Worm (Caenorhabditis elegans) whole organism, early embryonic: ENCODE results near the gene let-716.

Source experiments
- B0310.2 ChIP-seq: sonication (generic microtip); optimal IDR thresholded peaks from 2 replicates; lab custom pipeline; 2016; ENCODE audit warnings: mild to moderate bottlenecking, missing genetic modification characterization, missing compliant biosample characterization
- aly-1 ChIP-seq: sonication (generic microtip); optimal IDR thresholded peaks from 2 replicates; lab custom pipeline; 2016; ENCODE audit warnings: missing genetic modification characterization, missing compliant biosample characterization
- ama-1 ChIP-seq: fragments of 150-350 bp; optimal IDR thresholded peaks from 2 replicates; lab custom pipeline; 2014
- ceh-13 ChIP-seq: fragments of 200-800 bp; sonication (Bioruptor generic); optimal IDR thresholded peaks from 2 replicates; lab custom pipeline; 2018; ENCODE audit warnings: mild to moderate bottlenecking, missing genetic modification characterization, missing compliant biosample characterization
- ceh-36 ChIP-seq: sonication (generic microtip); optimal IDR thresholded peaks from 2 replicates; lab custom pipeline; 2016; ENCODE audit warnings: missing genetic modification characterization, inconsistent platforms, missing compliant biosample characterization
- ets-7 ChIP-seq: sonication (generic microtip); optimal IDR thresholded peaks from 2 replicates; lab custom pipeline; 2016; ENCODE audit warnings: missing genotype, missing genetic modification characterization, missing compliant biosample characterization
- flt-1 ChIP-seq: fragments of 200-800 bp; sonication (Bioruptor generic); IDR thresholded peaks from 2 replicates; pipeline ENCODE4 v1.3.6; 2022; ENCODE audit warnings: missing genetic modification characterization, missing compliant biosample characterization
- hmg-4 ChIP-seq: fragments of 200-800 bp; sonication (Bioruptor generic); optimal IDR thresholded peaks from 2 replicates; lab custom pipeline; 2018; ENCODE audit warnings: mild to moderate bottlenecking, missing genetic modification characterization, missing compliant biosample characterization
- hnd-1 ChIP-seq: sonication (generic microtip); optimal IDR thresholded peaks from 2 replicates; lab custom pipeline; 2016; ENCODE audit warnings: missing genetic modification characterization, missing compliant biosample characterization
- scrt-1 ChIP-seq: fragments of 200-800 bp; sonication (Bioruptor generic); IDR thresholded peaks from 2 replicates; pipeline ENCODE4 v1.3.6; 2022; ENCODE audit warnings: missing genetic modification characterization, missing compliant biosample characterization
- sea-1 ChIP-seq: fragments of 200-800 bp; sonication (Bioruptor generic); conservative IDR thresholded peaks from 2 replicates; pipeline ENCODE4 v1.3.6; 2022; ENCODE audit warnings: missing genetic modification characterization, missing compliant biosample characterization
- tbx-11 ChIP-seq: fragments of 200-800 bp; sonication (Bioruptor generic); IDR thresholded peaks from 2 replicates; pipeline ENCODE4 v1.3.6; 2022; ENCODE audit warnings: missing genetic modification characterization, missing compliant biosample characterization
- tbx-37 ChIP-seq: fragments of 200-800 bp; sonication (Bioruptor generic); conservative IDR thresholded peaks from 2 replicates; pipeline ENCODE4 v1.3.6; 2022; ENCODE audit warnings: missing genetic modification reagents, missing genetic modification characterization, missing compliant biosample characterization
- tra-4 ChIP-seq: sonication (generic microtip); optimal IDR thresholded peaks from 2 replicates; lab custom pipeline; 2017; ENCODE audit warnings: missing genetic modification characterization, missing compliant biosample characterization

DNA sequence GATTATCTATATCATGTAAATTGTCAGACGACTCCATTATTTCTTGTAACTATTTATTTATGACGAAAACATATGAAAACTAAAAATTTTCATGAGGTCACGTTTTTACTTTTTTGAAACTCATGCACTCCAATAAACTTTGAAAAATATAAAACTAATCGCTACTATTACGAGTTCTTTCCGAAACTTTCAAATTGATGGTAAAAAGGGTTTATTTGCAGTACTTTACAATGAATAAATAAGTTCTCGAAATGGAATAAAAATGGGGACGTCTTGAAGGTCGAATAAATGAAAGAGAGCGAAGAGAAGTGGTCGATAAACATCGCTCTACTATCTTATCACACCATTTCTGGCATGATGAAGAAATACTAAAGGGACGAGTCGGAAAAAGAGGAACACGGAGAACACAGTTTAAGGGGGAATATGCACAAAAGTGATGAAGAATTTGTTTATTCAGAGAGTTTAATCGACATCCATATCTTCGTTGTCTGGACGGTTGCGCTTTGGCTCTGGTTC lies 43.4 kb upstream of the let-716 start, which contains the start of gene let-767:
- no peak for TF ChIP-seq flt-1 (GFP tag; lab: Robert Waterston, UW)
- TF ChIP-seq ets-7 (tag; lab: Kevin White, UChicago), result no peak
- no peak for TF ChIP-seq tra-4 (tag; lab: Kevin White, UChicago)
- no peak for TF ChIP-seq aly-1 (tag; lab: Kevin White, UChicago)
- no peak for TF ChIP-seq B0310.2
- TF ChIP-seq hmg-4, result no peak
- TF ChIP-seq ama-1 (lab: Kevin White, UChicago), result no peak
- no peak for TF ChIP-seq sea-1 (GFP tag; lab: Robert Waterston, UW)
- TF ChIP-seq hnd-1 (tag; lab: Kevin White, UChicago), result no peak
- TF ChIP-seq ceh-36, result no peak
- TF ChIP-seq tbx-11 (GFP tag; lab: Robert Waterston, UW), result no peak
- no peak for TF ChIP-seq scrt-1 (GFP tag; lab: Robert Waterston, UW)
- no peak for TF ChIP-seq ceh-13 (GFP tag; lab: Kevin White, UChicago)
- no peak for TF ChIP-seq tbx-37 (GFP tag; lab: Robert Waterston, UW)
